Worm (Caenorhabditis elegans) whole organism, L3 larva: ENCODE measurements around the gene hst-3.1.

ENCODE experiments used
- elt-1 ChIP-seq: fragments of 150-350 bp; optimal IDR thresholded peaks from 2 replicates; lab custom pipeline; 2014; ENCODE audit warnings: missing biosample characterization, missing genetic modification characterization
- eor-1 ChIP-seq, 2 experiments: fragments of 150-350 bp; optimal IDR thresholded peaks; 2 replicates each; lab custom pipeline; 2014 to 2018; ENCODE audit warnings: missing biosample characterization in 2 of 2, missing genetic modification characterization in 2 of 2

DNA sequence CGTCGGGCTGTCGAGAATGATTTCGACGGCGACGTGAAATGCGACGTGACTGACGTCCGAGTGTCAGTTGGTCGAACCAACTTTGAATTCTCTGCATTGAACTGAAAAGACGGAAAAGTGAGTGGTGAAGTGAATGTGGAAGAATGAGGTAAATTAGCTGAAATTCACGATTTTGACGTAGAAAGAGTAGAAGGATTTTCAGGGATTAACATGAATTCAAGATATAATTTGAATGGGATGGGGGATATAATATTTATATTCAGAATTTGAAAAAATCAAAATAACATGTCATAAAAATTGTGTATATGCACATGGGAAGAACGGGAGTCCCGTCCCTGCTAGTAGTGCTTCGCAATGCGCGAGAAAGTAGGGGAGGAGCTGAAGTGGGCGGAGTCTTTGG is 50.9 kb downstream of the hst-3.1 start, which contains the start of gene C29H12.6:
- TF ChIP-seq elt-1 (tag; lab: Kevin White, UChicago) (no peak), eor-1 (tag; optimal IDR thresholded peaks at IDR 0.05; lab: Kevin White, UChicago) (no peak)
